Worm (Caenorhabditis elegans) whole organism, early embryonic: ENCODE measurements around the gene srz-79.

Experiments
- B0310.2 ChIP-seq: sonication (generic microtip); optimal IDR thresholded peaks from 2 replicates; lab custom pipeline; 2016; ENCODE audit warnings: mild to moderate bottlenecking, missing genetic modification characterization, missing compliant biosample characterization
- F13C5.2 ChIP-seq: sonication (generic microtip); optimal IDR thresholded peaks from 2 replicates; lab custom pipeline; 2017; ENCODE audit warnings: mild to moderate bottlenecking, missing genetic modification characterization, inconsistent platforms, missing compliant biosample characterization
- aly-1 ChIP-seq: sonication (generic microtip); optimal IDR thresholded peaks from 2 replicates; lab custom pipeline; 2016; ENCODE audit warnings: missing genetic modification characterization, missing compliant biosample characterization
- ama-1 ChIP-seq: fragments of 150-350 bp; optimal IDR thresholded peaks from 2 replicates; lab custom pipeline; 2014
- ceh-13 ChIP-seq: fragments of 200-800 bp; sonication (Bioruptor generic); optimal IDR thresholded peaks from 2 replicates; lab custom pipeline; 2018; ENCODE audit warnings: mild to moderate bottlenecking, missing genetic modification characterization, missing compliant biosample characterization
- ceh-36 ChIP-seq: sonication (generic microtip); optimal IDR thresholded peaks from 2 replicates; lab custom pipeline; 2016; ENCODE audit warnings: missing genetic modification characterization, inconsistent platforms, missing compliant biosample characterization
- ets-7 ChIP-seq: sonication (generic microtip); optimal IDR thresholded peaks from 2 replicates; lab custom pipeline; 2016; ENCODE audit warnings: missing genotype, missing genetic modification characterization, missing compliant biosample characterization
- flt-1 ChIP-seq: fragments of 200-800 bp; sonication (Bioruptor generic); IDR thresholded peaks from 2 replicates; pipeline ENCODE4 v1.3.6; 2022; ENCODE audit warnings: missing genetic modification characterization, missing compliant biosample characterization
- hmbx-1 ChIP-seq: sonication (generic microtip); optimal IDR thresholded peaks from 2 replicates; lab custom pipeline; 2016; ENCODE audit warnings: mild to moderate bottlenecking, missing genetic modification characterization, missing compliant biosample characterization
- hmg-4 ChIP-seq: fragments of 200-800 bp; sonication (Bioruptor generic); optimal IDR thresholded peaks from 2 replicates; lab custom pipeline; 2018; ENCODE audit warnings: mild to moderate bottlenecking, missing genetic modification characterization, missing compliant biosample characterization
- hnd-1 ChIP-seq: sonication (generic microtip); optimal IDR thresholded peaks from 2 replicates; lab custom pipeline; 2016; ENCODE audit warnings: missing genetic modification characterization, missing compliant biosample characterization
- pes-1 ChIP-seq: fragments of 200-800 bp; sonication (Bioruptor generic); IDR thresholded peaks from 2 replicates; pipeline ENCODE4 v1.3.6; 2022; ENCODE audit warnings: missing genetic modification reagents, missing genetic modification characterization, missing compliant biosample characterization
- scrt-1 ChIP-seq: fragments of 200-800 bp; sonication (Bioruptor generic); IDR thresholded peaks from 2 replicates; pipeline ENCODE4 v1.3.6; 2022; ENCODE audit warnings: missing genetic modification characterization, missing compliant biosample characterization
- sea-1 ChIP-seq: fragments of 200-800 bp; sonication (Bioruptor generic); conservative IDR thresholded peaks from 2 replicates; pipeline ENCODE4 v1.3.6; 2022; ENCODE audit warnings: missing genetic modification characterization, missing compliant biosample characterization
- tbx-11 ChIP-seq: fragments of 200-800 bp; sonication (Bioruptor generic); IDR thresholded peaks from 2 replicates; pipeline ENCODE4 v1.3.6; 2022; ENCODE audit warnings: missing genetic modification characterization, missing compliant biosample characterization
- tbx-37 ChIP-seq: fragments of 200-800 bp; sonication (Bioruptor generic); conservative IDR thresholded peaks from 2 replicates; pipeline ENCODE4 v1.3.6; 2022; ENCODE audit warnings: missing genetic modification reagents, missing genetic modification characterization, missing compliant biosample characterization
- tra-4 ChIP-seq: sonication (generic microtip); optimal IDR thresholded peaks from 2 replicates; lab custom pipeline; 2017; ENCODE audit warnings: missing genetic modification characterization, missing compliant biosample characterization

Gene srz-79

ce11 chrIV:3521710-3522109 lies 28.3 kb downstream of the srz-79 start:
- TF ChIP-seq flt-1 (GFP tag; lab: Robert Waterston, UW) = 0 out of 2 replicates have a peak, but pooled peaks have one; percentile 18
- no peak for TF ChIP-seq ceh-13 (GFP tag; lab: Kevin White, UChicago)
- TF ChIP-seq ceh-36 (tag; lab: Kevin White, UChicago) = peak; percentile 39

- no peak for TF ChIP-seq flt-1 (GFP tag; lab: Robert Waterston, UW)
- 0 out of 2 replicates have a peak, but pooled peaks have one; percentile 29 for TF ChIP-seq scrt-1 (GFP tag; lab: Robert Waterston, UW)
These were observed 30.0 kb downstream of the srz-79 start for ce11 chrIV:3523419-3523818.

- TF ChIP-seq aly-1 (peak; percentile 92), tbx-11 (peak; percentile 85), F13C5.2 (tag; lab: Kevin White, UChicago) (peak; percentile 86), flt-1 (GFP tag; lab: Robert Waterston, UW) (peak; percentile 89), ama-1 (lab: Kevin White, UChicago) (peak; percentile 10), scrt-1 (GFP tag; lab: Robert Waterston, UW) (peak; percentile 91), hmbx-1 (peak; percentile 45), sea-1 (peak; percentile 91), pes-1 (GFP tag; lab: Robert Waterston, UW) (peak; percentile 94), B0310.2 (peak; percentile 85), hmg-4 (GFP tag; lab: Kevin White, UChicago) (peak; percentile 89), tra-4 (tag; lab: Kevin White, UChicago) (peak; percentile 51), ceh-36 (tag; lab: Kevin White, UChicago) (peak; percentile 86), tbx-37 (GFP tag; lab: Robert Waterston, UW) (peak; percentile 82), ceh-13 (GFP tag; lab: Kevin White, UChicago) (peak; percentile 73), hnd-1 (tag; lab: Kevin White, UChicago) (peak; percentile 75), ets-7 (peak; percentile 67)
These were observed 31.2 kb downstream of the srz-79 start for ce11 chrIV:3524584-3525020.

ce11 chrIV:3526144-3526797 lies 32.9 kb downstream of the srz-79 start:
- TF ChIP-seq ama-1 (lab: Kevin White, UChicago) (peak; percentile 61), hnd-1 (tag; lab: Kevin White, UChicago) (no peak), aly-1 (no peak), flt-1 (GFP tag; lab: Robert Waterston, UW) (no peak), tbx-37 (GFP tag; lab: Robert Waterston, UW) (no peak), sea-1 (no peak), B0310.2 (peak; percentile 29), hmbx-1 (no peak)

ce11 chrIV:3526831-3527404 lies 33.5 kb downstream of the srz-79 start, which contains the start of gene M57.2:
Gene M57.2 (plus strand): TSS chrIV:3527354.
- no peak for TF ChIP-seq ceh-13 (GFP tag; lab: Kevin White, UChicago)
- TF ChIP-seq scrt-1 (GFP tag; lab: Robert Waterston, UW) = no peak
- TF ChIP-seq hmbx-1 = no peak
- no peak for TF ChIP-seq tra-4 (tag; lab: Kevin White, UChicago)
- TF ChIP-seq ceh-36 (tag; lab: Kevin White, UChicago) = no peak
- TF ChIP-seq ets-7 = no peak

ce11 chrIV:3527878-3528277 lies 34.5 kb downstream of the srz-79 start:
- TF ChIP-seq flt-1 (GFP tag; lab: Robert Waterston, UW) (no peak), sea-1 (no peak), ceh-36 (tag; lab: Kevin White, UChicago) (no peak), tbx-37 (GFP tag; lab: Robert Waterston, UW) (no peak), hnd-1 (tag; lab: Kevin White, UChicago) (no peak), tbx-11 (no peak), F13C5.2 (tag; lab: Kevin White, UChicago) (no peak), ets-7 (no peak), hmg-4 (GFP tag; lab: Kevin White, UChicago) (no peak), ama-1 (lab: Kevin White, UChicago) (no peak), pes-1 (GFP tag; lab: Robert Waterston, UW) (no peak), tra-4 (tag; lab: Kevin White, UChicago) (no peak), B0310.2 (no peak), aly-1 (no peak)

ce11 chrIV:3531535-3531934 lies 38.1 kb downstream of the srz-79 start:
- TF ChIP-seq tra-4 (tag; lab: Kevin White, UChicago) (no peak), hnd-1 (tag; lab: Kevin White, UChicago) (no peak), sea-1 (no peak), ama-1 (lab: Kevin White, UChicago) (no peak), aly-1 (no peak), flt-1 (GFP tag; lab: Robert Waterston, UW) (no peak), B0310.2 (no peak)

ce11 chrIV:3532167-3532566 lies 38.8 kb downstream of the srz-79 start, which contains the start of gene M57.1:
Gene M57.1 (plus strand): TSS chrIV:3532467.
- no peak for TF ChIP-seq sea-1
- no peak for TF ChIP-seq tbx-11
- TF ChIP-seq ceh-36 (tag; lab: Kevin White, UChicago) = no peak
- no peak for TF ChIP-seq ama-1 (lab: Kevin White, UChicago)
- no peak for TF ChIP-seq pes-1 (GFP tag; lab: Robert Waterston, UW)
- no peak for TF ChIP-seq tra-4 (tag; lab: Kevin White, UChicago)
- TF ChIP-seq scrt-1 (GFP tag; lab: Robert Waterston, UW) = no peak
- no peak for TF ChIP-seq B0310.2
- no peak for TF ChIP-seq hmbx-1
- no peak for TF ChIP-seq hmg-4 (GFP tag; lab: Kevin White, UChicago)
- no peak for TF ChIP-seq ets-7
- no peak for TF ChIP-seq aly-1
- TF ChIP-seq hnd-1 (tag; lab: Kevin White, UChicago) = no peak
- no peak for TF ChIP-seq flt-1 (GFP tag; lab: Robert Waterston, UW)
- TF ChIP-seq ceh-13 (GFP tag; lab: Kevin White, UChicago) = no peak
- TF ChIP-seq tbx-37 (GFP tag; lab: Robert Waterston, UW) = no peak
- TF ChIP-seq F13C5.2 (tag; lab: Kevin White, UChicago) = no peak
